Worm (Caenorhabditis elegans): ENCODE data around the gene B0393.4.
"Not testable (repeated sequence)": the region's sequence is repeated elsewhere in the genome, so short reads cannot be mapped to it uniquely, and the experiment has no call there.

Gene B0393.4

ce11 chrIII:4792560-4793136 lies 29.2 kb upstream of the B0393.4 start, which contains the start of gene mip-1:
Gene mip-1, plus strand, starts transcription at chrIII:4793086.
- no peak for TF ChIP-seq tbx-37 (GFP tag; conservative IDR thresholded peaks at IDR 0.05)
- no peak for TF ChIP-seq ama-1 (optimal IDR thresholded peaks at IDR 0.05)
- TF ChIP-seq tra-4 (tag; optimal IDR thresholded peaks at IDR 0.05) = no peak
- no peak for TF ChIP-seq scrt-1 (GFP tag; IDR thresholded peaks at IDR 0.05)
- no peak for TF ChIP-seq hmbx-1 (tag; optimal IDR thresholded peaks at IDR 0.05)
- no peak for TF ChIP-seq ceh-36 (tag; optimal IDR thresholded peaks at IDR 0.05)

DNA sequence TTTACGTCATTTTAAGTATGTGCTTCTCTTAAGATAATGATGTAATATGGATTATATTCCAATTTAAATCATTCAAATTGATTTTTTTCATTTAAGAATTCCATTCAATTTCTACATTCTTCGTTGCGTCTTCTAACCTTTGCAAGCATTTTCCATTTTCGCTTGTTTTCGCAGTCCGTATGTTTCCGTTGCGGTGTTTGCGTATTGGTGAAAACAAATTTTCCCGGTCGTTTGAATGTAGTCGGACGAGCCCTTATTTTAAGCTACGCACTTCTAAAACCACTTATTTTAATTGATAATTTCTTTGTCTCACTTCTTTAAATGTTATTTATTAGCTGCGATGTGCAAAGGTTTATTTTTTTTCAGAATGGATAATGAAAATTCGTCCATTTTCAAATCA lies 22.3 kb upstream of the B0393.4 start, which contains the start of gene mel-28:
mel-28 (plus strand) TSS at position 367 of the 400 bp plus-strand sequence.
- TF ChIP-seq ceh-36 (tag; optimal IDR thresholded peaks at IDR 0.05) = no peak
- TF ChIP-seq ama-1 (optimal IDR thresholded peaks at IDR 0.05) = no peak
- TF ChIP-seq hmg-4 (GFP tag; optimal IDR thresholded peaks at IDR 0.05) = no peak
- no peak for TF ChIP-seq ets-7 (tag; optimal IDR thresholded peaks at IDR 0.05)
- TF ChIP-seq pes-1 (GFP tag; IDR thresholded peaks at IDR 0.05) = no peak
- TF ChIP-seq tbx-11 (GFP tag; IDR thresholded peaks at IDR 0.05) = no peak
- no peak for TF ChIP-seq B0310.2 (tag; optimal IDR thresholded peaks at IDR 0.05)
- TF ChIP-seq ceh-13 (GFP tag; optimal IDR thresholded peaks at IDR 0.05) = no peak
- TF ChIP-seq tra-4 (tag; optimal IDR thresholded peaks at IDR 0.05) = no peak

DNA sequence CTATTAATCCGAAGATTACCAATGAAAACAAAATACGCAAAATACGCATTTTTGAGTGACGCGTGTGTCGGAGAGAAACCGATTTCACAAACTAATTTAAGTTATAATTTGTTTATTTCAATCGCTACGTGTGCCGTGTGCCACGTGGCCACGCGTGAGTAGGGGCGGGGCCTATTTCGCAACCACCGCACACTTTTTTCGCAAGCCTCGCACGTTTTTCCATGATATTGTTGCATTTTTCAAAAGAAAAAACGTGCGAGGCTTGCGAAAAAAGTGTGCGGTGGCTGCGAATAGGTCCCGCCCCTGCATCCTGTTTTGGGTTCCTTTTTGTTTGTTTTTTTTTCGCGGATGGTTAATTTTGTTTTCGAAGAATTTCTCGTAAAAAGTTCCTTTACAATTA lies 21.7 kb upstream of the B0393.4 start, which contains the start of gene enu-3.2:
enu-3.2 (minus strand) TSS at position 105 of the 400 bp plus-strand sequence.
- TF ChIP-seq ceh-13 (GFP tag; optimal IDR thresholded peaks at IDR 0.05); scrt-1 (GFP tag; IDR thresholded peaks at IDR 0.05); pes-1 (GFP tag; IDR thresholded peaks at IDR 0.05): not testable (repeated sequence)

- not testable (repeated sequence) for TF ChIP-seq ama-1 (optimal IDR thresholded peaks at IDR 0.05); tbx-37 (GFP tag; conservative IDR thresholded peaks at IDR 0.05); sea-1 (GFP tag; conservative IDR thresholded peaks at IDR 0.05)
Observed at ce11 chrIII:4781937-4782576, 18.6 kb upstream of the B0393.4 start, which contains the start of the genes gex-5 and C38D4.10. Gene gex-5, minus strand, starts transcription at chrIII:4781987. Gene C38D4.10, plus strand, starts transcription at chrIII:4782526.

ce11 chrIII:4779855-4780254 lies 16.4 kb upstream of the B0393.4 start, which contains the start of gene B0393.9:
Gene B0393.9, minus strand, starts transcription at chrIII:4780157.
- TF ChIP-seq ceh-13 (GFP tag; optimal IDR thresholded peaks at IDR 0.05) (no peak), F13C5.2 (tag; optimal IDR thresholded peaks at IDR 0.05) (no peak), flt-1 (GFP tag; IDR thresholded peaks at IDR 0.05) (no peak), tbx-37 (GFP tag; conservative IDR thresholded peaks at IDR 0.05) (no peak), ama-1 (optimal IDR thresholded peaks at IDR 0.05) (no peak), scrt-1 (GFP tag; IDR thresholded peaks at IDR 0.05) (no peak), ceh-36 (tag; optimal IDR thresholded peaks at IDR 0.05) (no peak), pes-1 (GFP tag; IDR thresholded peaks at IDR 0.05) (no peak), B0310.2 (tag; optimal IDR thresholded peaks at IDR 0.05) (no peak)

- TF ChIP-seq ceh-36 (tag; optimal IDR thresholded peaks at IDR 0.05) (no peak), F13C5.2 (tag; optimal IDR thresholded peaks at IDR 0.05) (no peak)
Observed at ce11 chrIII:4778003-4778402, 14.6 kb upstream of the B0393.4 start, which contains the start of gene B0393.7. Gene B0393.7, minus strand, starts transcription at chrIII:4778103.

DNA sequence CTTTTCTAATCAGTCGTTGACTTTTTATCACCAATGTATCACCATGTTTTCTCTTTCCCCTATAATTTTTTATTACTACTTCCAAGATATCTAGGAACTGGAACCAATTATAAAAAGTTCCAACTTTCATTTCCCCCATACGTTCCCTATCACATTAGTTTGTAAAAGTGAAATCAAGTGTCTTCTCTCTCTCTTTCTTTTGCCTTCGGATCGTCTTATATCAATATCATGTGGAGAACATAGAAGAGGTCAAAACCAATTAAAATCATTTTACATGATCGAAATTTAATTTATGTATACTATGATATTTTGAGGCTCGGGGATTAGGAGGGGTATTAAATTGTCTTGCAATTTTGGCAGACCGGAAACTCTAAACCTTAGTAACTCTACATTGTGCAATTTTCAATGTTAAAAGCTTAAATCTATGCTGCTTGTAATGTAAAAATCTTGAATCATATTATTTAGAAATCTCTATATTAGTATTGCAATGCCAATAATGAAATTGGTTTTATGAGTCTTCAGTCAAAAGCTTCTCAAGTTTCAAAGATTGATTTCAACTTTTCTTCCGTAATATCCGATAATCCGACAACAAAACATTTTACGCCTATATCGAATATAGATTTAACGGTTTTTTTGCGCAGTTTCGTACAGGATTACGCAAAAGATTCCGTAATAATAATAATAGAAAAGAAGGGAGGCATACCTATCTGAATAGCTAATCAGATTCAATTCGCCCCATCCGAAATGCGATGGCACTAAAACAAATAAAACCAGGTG lies 4.6 kb upstream of the B0393.4 start:
- TF ChIP-seq sea-1 (GFP tag; conservative IDR thresholded peaks at IDR 0.05) = no peak
- TF ChIP-seq F13C5.2 (tag; optimal IDR thresholded peaks at IDR 0.05) = no peak
- TF ChIP-seq ama-1 (optimal IDR thresholded peaks at IDR 0.05) = no peak
- no peak for TF ChIP-seq tbx-37 (GFP tag; conservative IDR thresholded peaks at IDR 0.05)
- no peak for TF ChIP-seq flt-1 (GFP tag; IDR thresholded peaks at IDR 0.05)
- TF ChIP-seq ets-7 (tag; optimal IDR thresholded peaks at IDR 0.05) = no peak
- no peak for TF ChIP-seq tra-4 (tag; optimal IDR thresholded peaks at IDR 0.05)
- TF ChIP-seq ceh-36 (tag; optimal IDR thresholded peaks at IDR 0.05) = no peak

- TF ChIP-seq ets-7 (tag; optimal IDR thresholded peaks at IDR 0.05) (no peak), ama-1 (optimal IDR thresholded peaks at IDR 0.05) (no peak), tbx-37 (GFP tag; conservative IDR thresholded peaks at IDR 0.05) (no peak), tra-4 (tag; optimal IDR thresholded peaks at IDR 0.05) (no peak), hmg-4 (GFP tag; optimal IDR thresholded peaks at IDR 0.05) (no peak), sea-1 (GFP tag; conservative IDR thresholded peaks at IDR 0.05) (no peak), ceh-13 (GFP tag; optimal IDR thresholded peaks at IDR 0.05) (no peak), aly-1 (tag; optimal IDR thresholded peaks at IDR 0.05) (no peak), B0310.2 (tag; optimal IDR thresholded peaks at IDR 0.05) (no peak), F13C5.2 (tag; optimal IDR thresholded peaks at IDR 0.05) (no peak), hmbx-1 (tag; optimal IDR thresholded peaks at IDR 0.05) (no peak), scrt-1 (GFP tag; IDR thresholded peaks at IDR 0.05) (no peak), tbx-11 (GFP tag; IDR thresholded peaks at IDR 0.05) (no peak), pes-1 (GFP tag; IDR thresholded peaks at IDR 0.05) (no peak), hnd-1 (tag; optimal IDR thresholded peaks at IDR 0.05) (no peak), ceh-36 (tag; optimal IDR thresholded peaks at IDR 0.05) (no peak), flt-1 (GFP tag; IDR thresholded peaks at IDR 0.05) (no peak)
Observed at ce11 chrIII:4766842-4767241, 3.4 kb upstream of the B0393.4 start.

Measured in whole organism, early embryonic.